Worm (Caenorhabditis elegans) whole organism, young adult: ENCODE measurements around the gene C35D10.10.

Experiments used
- B0261.1 ChIP-seq: sonication (generic microtip); optimal IDR thresholded peaks from 2 replicates; lab custom pipeline; 2016; ENCODE audit warnings: mild to moderate bottlenecking, missing genetic modification characterization, moderate library complexity, missing compliant biosample characterization
- C06A6.2 ChIP-seq: fragments of 200-800 bp; sonication (Bioruptor generic); conservative IDR thresholded peaks from 2 replicates; pipeline ENCODE4 v1.3.6; 2022; ENCODE audit warnings: missing genetic modification characterization, missing compliant biosample characterization
- F22D6.2 ChIP-seq: sonication (generic microtip); optimal IDR thresholded peaks from 2 replicates; lab custom pipeline; 2016; ENCODE audit warnings: mild to moderate bottlenecking, missing genetic modification characterization, missing compliant biosample characterization
- F37B4.10 ChIP-seq: fragments of 200-800 bp; sonication (Bioruptor generic); IDR thresholded peaks from 2 replicates; pipeline ENCODE4 v1.3.6; 2022; ENCODE audit warnings: missing genetic modification characterization, missing compliant biosample characterization
- F57A8.1 ChIP-seq: fragments of 200-800 bp; sonication (Bioruptor generic); optimal IDR thresholded peaks from 2 replicates; lab custom pipeline; 2018; ENCODE audit warnings: mild to moderate bottlenecking, missing genetic modification characterization, moderate library complexity, missing compliant biosample characterization
- K12H6.12 ChIP-seq: fragments of 200-800 bp; sonication (Bioruptor generic); optimal IDR thresholded peaks from 2 replicates; lab custom pipeline; 2018; ENCODE audit warnings: mild to moderate bottlenecking, missing genetic modification characterization, missing compliant biosample characterization
- Y53F4B.3 ChIP-seq: fragments of 200-800 bp; sonication (Bioruptor generic); IDR thresholded peaks from 2 replicates; pipeline ENCODE4 v1.3.6; 2022; ENCODE audit warnings: missing genetic modification reagents, missing genetic modification characterization, missing compliant biosample characterization
- Y53G8AR.9 ChIP-seq: fragments of 200-800 bp; sonication (Bioruptor generic); conservative IDR thresholded peaks from 2 replicates; pipeline ENCODE4 v1.3.6; 2022; ENCODE audit warnings: missing genetic modification reagents, missing genetic modification characterization, missing compliant biosample characterization
- Y56A3A.18 ChIP-seq: fragments of 200-800 bp; sonication (Bioruptor generic); IDR thresholded peaks from 2 replicates; pipeline ENCODE4 v1.3.6; 2022; ENCODE audit warnings: missing genetic modification reagents, missing genetic modification characterization, missing compliant biosample characterization
- Y67H2A.10 ChIP-seq: fragments of 200-800 bp; sonication (Bioruptor generic); conservative IDR thresholded peaks from 2 replicates; pipeline ENCODE4 v1.3.6; 2022; ENCODE audit warnings: missing genetic modification reagents, missing genetic modification characterization, missing compliant biosample characterization
- ama-1 ChIP-seq, 3 experiments: fragments of 150-350 bp in 1 of 3; sonication (generic microtip) in 2 of 3; optimal IDR thresholded peaks; 2 replicates each; lab custom pipeline; 2014 to 2018; ENCODE audit warnings: missing biosample characterization in 2 of 3, missing genetic modification characterization in 2 of 3, missing genetic modification reagents in 2 of 3
- aptf-2 ChIP-seq: fragments of 200-800 bp; sonication (Bioruptor generic); conservative IDR thresholded peaks from 2 replicates; pipeline ENCODE4 v1.3.6; 2022; ENCODE audit warnings: missing genetic modification reagents, missing genetic modification characterization, missing compliant biosample characterization
- attf-3 ChIP-seq: fragments of 200-800 bp; sonication (Bioruptor generic); conservative IDR thresholded peaks from 2 replicates; pipeline ENCODE4 v1.3.6; 2022; ENCODE audit warnings: missing genetic modification reagents, missing genetic modification characterization, missing compliant biosample characterization
- attf-5 ChIP-seq: fragments of 200-800 bp; sonication (Bioruptor generic); optimal IDR thresholded peaks from 2 replicates; lab custom pipeline; 2018; ENCODE audit warnings: mild to moderate bottlenecking, missing genetic modification characterization, missing compliant biosample characterization
- attf-6 ChIP-seq: fragments of 200-800 bp; sonication (Bioruptor generic); IDR thresholded peaks from 2 replicates; pipeline ENCODE4 v1.3.6; 2022; ENCODE audit warnings: missing genetic modification reagents, missing genetic modification characterization, missing compliant biosample characterization
- bed-1 ChIP-seq: fragments of 200-800 bp; sonication (Bioruptor generic); IDR thresholded peaks from 2 replicates; pipeline ENCODE4 v1.3.6; 2022; ENCODE audit warnings: missing genetic modification reagents, missing genetic modification characterization, missing compliant biosample characterization
- cebp-2 ChIP-seq: fragments of 200-800 bp; sonication (Bioruptor generic); IDR thresholded peaks from 2 replicates; pipeline ENCODE4 v1.3.6; 2022; ENCODE audit warnings: missing genetic modification characterization, missing compliant biosample characterization
- ceh-27 ChIP-seq: fragments of 200-800 bp; sonication (Bioruptor generic); optimal IDR thresholded peaks from 2 replicates; lab custom pipeline; 2018; ENCODE audit warnings: mild to moderate bottlenecking, missing genetic modification characterization, moderate library complexity, missing compliant biosample characterization
- ceh-58 ChIP-seq: fragments of 200-800 bp; sonication (Bioruptor generic); IDR thresholded peaks from 2 replicates; pipeline ENCODE4 v1.3.6; 2022; ENCODE audit warnings: missing genetic modification characterization, missing compliant biosample characterization
- egl-18 ChIP-seq: fragments of 200-800 bp; sonication (Bioruptor generic); IDR thresholded peaks from 2 replicates; pipeline ENCODE4 v1.3.6; 2022; ENCODE audit warnings: missing genetic modification reagents, missing genetic modification characterization, missing compliant biosample characterization
- egl-44 ChIP-seq: fragments of 200-800 bp; sonication (Bioruptor generic); IDR thresholded peaks from 2 replicates; pipeline ENCODE4 v1.3.6; 2022; ENCODE audit warnings: missing genetic modification reagents, missing genetic modification characterization, missing compliant biosample characterization
- ets-4 ChIP-seq: fragments of 200-800 bp; sonication (Bioruptor generic); optimal IDR thresholded peaks from 2 replicates; lab custom pipeline; 2018; ENCODE audit warnings: mild to moderate bottlenecking, missing genetic modification characterization, missing compliant biosample characterization
- hmg-20 ChIP-seq: fragments of 200-800 bp; sonication (Bioruptor generic); IDR thresholded peaks from 2 replicates; pipeline ENCODE4 v1.3.6; 2022; ENCODE audit warnings: missing genetic modification reagents, missing genetic modification characterization, missing compliant biosample characterization
- lag-1 ChIP-seq: fragments of 200-800 bp; sonication (Bioruptor generic); IDR thresholded peaks from 2 replicates; pipeline ENCODE4 v1.3.6; 2022; ENCODE audit warnings: missing genetic modification reagents, missing genetic modification characterization, missing compliant biosample characterization
- madf-10 ChIP-seq: sonication (generic microtip); optimal IDR thresholded peaks from 2 replicates; lab custom pipeline; 2016; ENCODE audit warnings: mild to moderate bottlenecking, missing genetic modification characterization, missing compliant biosample characterization
- madf-3 ChIP-seq: fragments of 200-800 bp; sonication (Bioruptor generic); IDR thresholded peaks from 2 replicates; pipeline ENCODE4 v1.3.6; 2022; ENCODE audit warnings: missing genetic modification reagents, missing genetic modification characterization, missing compliant biosample characterization
- mel-28 ChIP-seq: sonication (generic microtip); optimal IDR thresholded peaks from 2 replicates; lab custom pipeline; 2016; ENCODE audit warnings: borderline replicate concordance, mild to moderate bottlenecking, missing genetic modification characterization, missing compliant biosample characterization
- nfya-1 ChIP-seq: sonication (generic microtip); optimal IDR thresholded peaks from 2 replicates; lab custom pipeline; 2017; ENCODE audit warnings: antibody characterized with exemption, missing compliant biosample characterization, missing genetic modification characterization, borderline replicate concordance; ENCODE audit not compliant: insufficient read depth
- nhr-179 ChIP-seq: sonication (generic microtip); optimal IDR thresholded peaks from 2 replicates; lab custom pipeline; 2016; ENCODE audit warnings: mild to moderate bottlenecking, missing genetic modification characterization, missing compliant biosample characterization
- nhr-80 ChIP-seq: sonication (generic microtip); optimal IDR thresholded peaks from 2 replicates; lab custom pipeline; 2016; ENCODE audit warnings: missing genetic modification characterization, missing compliant biosample characterization
- pbrm-1 ChIP-seq: fragments of 200-800 bp; sonication (Bioruptor generic); IDR thresholded peaks from 2 replicates; pipeline ENCODE4 v1.3.6; 2022; ENCODE audit warnings: missing genetic modification reagents, missing genetic modification characterization, missing compliant biosample characterization
- rec-8 ChIP-seq, 2 experiments: sonication (generic microtip); optimal IDR thresholded peaks; 2 replicates each; lab custom pipeline; 2016; ENCODE audit warnings: mild to moderate bottlenecking in 2 of 2, missing genetic modification characterization in 2 of 2, missing genetic modification reagents in 2 of 2, missing genotype in 2 of 2, missing biosample characterization in 1 of 2, missing compliant biosample characterization in 1 of 2, moderate library complexity in 1 of 2
- repo-1 ChIP-seq: sonication (generic microtip); optimal IDR thresholded peaks from 2 replicates; lab custom pipeline; 2017; ENCODE audit warnings: mild to moderate bottlenecking, missing genetic modification characterization, missing compliant biosample characterization
- snpc-1.1 ChIP-seq: sonication (generic microtip); optimal IDR thresholded peaks from 2 replicates; lab custom pipeline; 2017; ENCODE audit warnings: missing genetic modification characterization, mild to moderate bottlenecking, missing compliant biosample characterization, antibody characterized with exemption, moderate library complexity, missing genotype, missing genetic modification reagents; ENCODE audit not compliant: insufficient read depth
- snpc-4 ChIP-seq, 5 experiments: fragments of 150-350 bp in 1 of 5; sonication (generic microtip) in 4 of 5; optimal IDR thresholded peaks; 2 replicates each; lab custom pipeline; 2014 to 2018; ENCODE audit warnings: missing genetic modification characterization in 5 of 5, missing biosample characterization in 3 of 5, antibody characterized with exemption in 2 of 5, mild to moderate bottlenecking in 2 of 5, missing compliant biosample characterization in 2 of 5, missing genotype in 2 of 5, moderate library complexity in 2 of 5, missing genetic modification reagents in 1 of 5
- somi-1 ChIP-seq: fragments of 200-800 bp; sonication (Bioruptor generic); optimal IDR thresholded peaks from 2 replicates; lab custom pipeline; 2018; ENCODE audit warnings: mild to moderate bottlenecking, missing genetic modification characterization, missing compliant biosample characterization
- tbp1 ChIP-seq: fragments of 200-800 bp; sonication (Bioruptor generic); optimal IDR thresholded peaks from 2 replicates; lab custom pipeline; 2018; ENCODE audit warnings: mild to moderate bottlenecking, missing genetic modification characterization, missing compliant biosample characterization
- unc-130 ChIP-seq: sonication (generic microtip); optimal IDR thresholded peaks from 2 replicates; lab custom pipeline; 2016; ENCODE audit warnings: missing genetic modification reagents, missing genetic modification characterization, missing compliant biosample characterization
- xnd-1 ChIP-seq: sonication (generic microtip); optimal IDR thresholded peaks from 2 replicates; lab custom pipeline; 2016; ENCODE audit warnings: missing genotype, missing genetic modification reagents, missing genetic modification characterization, missing compliant biosample characterization
- zim-3 ChIP-seq: sonication (generic microtip); optimal IDR thresholded peaks from 2 replicates; lab custom pipeline; 2017; ENCODE audit warnings: mild to moderate bottlenecking, missing genetic modification characterization, moderate library complexity, missing compliant biosample characterization
- ztf-22 ChIP-seq: fragments of 200-800 bp; sonication (Bioruptor generic); optimal IDR thresholded peaks from 2 replicates; lab custom pipeline; 2018; ENCODE audit warnings: mild to moderate bottlenecking, missing genetic modification characterization, moderate library complexity, missing compliant biosample characterization
- ztf-25 ChIP-seq: fragments of 200-800 bp; sonication (Bioruptor generic); IDR thresholded peaks from 2 replicates; pipeline ENCODE4 v1.3.6; 2022; ENCODE audit warnings: missing genetic modification reagents, missing genetic modification characterization, missing compliant biosample characterization

Gene C35D10.10

DNA sequence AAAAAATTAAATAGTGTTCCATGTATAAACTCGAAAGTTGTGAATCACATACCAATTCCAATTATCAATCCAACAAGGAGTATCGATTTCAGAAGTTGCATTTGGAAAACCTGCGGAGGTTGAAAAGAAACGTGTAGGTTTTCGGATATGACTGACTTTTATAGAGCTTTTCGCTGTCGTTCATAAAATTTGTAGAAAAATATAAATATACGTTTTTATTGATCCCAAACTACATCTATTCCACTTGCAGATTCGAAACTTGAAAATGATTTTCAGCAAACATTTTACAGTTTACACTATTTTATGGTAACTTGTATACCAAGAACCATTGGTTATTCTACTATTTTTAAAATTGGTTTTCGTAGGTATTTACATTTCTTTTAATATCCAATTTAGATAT, 19.4 kb downstream of the C35D10.10 start, which contains the start of gene clec-156:
clec-156 (minus strand) TSS at position 101 of the 400 bp plus-strand sequence.
- TF ChIP-seq ceh-27 = no peak

DNA sequence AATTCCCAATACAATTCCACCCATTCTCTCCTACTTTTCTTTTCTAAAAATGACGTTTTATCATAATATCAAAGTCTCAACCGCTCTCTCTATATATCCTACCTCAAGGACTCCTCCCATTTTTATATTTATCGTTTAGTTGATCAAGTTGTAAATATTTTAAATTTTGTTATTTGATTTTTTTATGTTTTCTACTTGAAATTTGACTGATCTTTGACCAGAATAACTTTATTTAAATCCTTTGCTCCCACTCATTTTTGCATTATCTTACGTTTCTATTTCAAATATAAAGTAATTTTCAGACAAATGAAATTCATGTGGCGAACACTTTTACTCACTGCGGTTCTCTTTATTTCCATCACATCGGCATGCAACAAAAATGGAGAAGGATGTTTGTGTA, 24.2 kb downstream of the C35D10.10 start, which contains the start of the genes acbp-7 and F26A1.19:
acbp-7 (plus strand) TSS at position 301 of the 400 bp plus-strand sequence.
F26A1.19 (plus strand) TSS at position 303 of the 400 bp plus-strand sequence.
- TF ChIP-seq egl-44 (GFP tag; lab: Robert Waterston, UW) = no peak
- no peak for TF ChIP-seq attf-5 (GFP tag; lab: Kevin White, UChicago)
- no peak for TF ChIP-seq tbp1 (GFP tag; lab: Kevin White, UChicago)
- no peak for TF ChIP-seq attf-3
- no peak for TF ChIP-seq Y56A3A.18
- TF ChIP-seq rec-8 (tag; optimal IDR thresholded peaks at IDR 0.05; lab: Kevin White, UChicago) = no peak
- no peak for TF ChIP-seq Y67H2A.10
- no peak for TF ChIP-seq B0261.1 (tag; lab: Kevin White, UChicago)
- no peak for TF ChIP-seq ama-1 (optimal IDR thresholded peaks at IDR 0.05; lab: Kevin White, UChicago)
- no peak for TF ChIP-seq ama-1 (GFP tag; optimal IDR thresholded peaks at IDR 0.05; lab: Kevin White, UChicago)
- TF ChIP-seq snpc-1.1 (tag; lab: Kevin White, UChicago) = no peak
- no peak for TF ChIP-seq lag-1

DNA sequence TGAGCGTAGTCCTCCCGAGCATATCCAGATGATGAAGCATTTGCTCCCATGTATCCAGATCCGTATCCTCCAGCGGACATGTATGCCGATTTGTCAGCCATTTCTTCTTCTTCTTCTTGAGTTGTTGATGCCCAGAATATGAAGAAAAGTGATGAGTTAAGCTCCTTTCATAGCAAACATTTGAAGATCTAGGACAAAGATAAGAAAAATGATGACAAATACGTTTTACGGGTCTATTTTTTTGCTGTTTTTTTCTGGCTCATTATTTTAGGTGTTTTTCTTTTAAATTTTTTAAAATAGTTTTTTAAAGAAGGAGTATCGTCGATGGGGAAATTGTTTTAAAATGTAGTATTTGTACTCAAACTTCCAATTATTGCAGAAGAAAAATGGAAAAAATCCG, 31.4 kb downstream of the C35D10.10 start, which contains the start of gene nspd-9:
nspd-9 (minus strand) TSS at position 101 of the 400 bp plus-strand sequence.
- no peak for TF ChIP-seq ets-4 (GFP tag; lab: Kevin White, UChicago)
- no peak for TF ChIP-seq madf-10 (tag; lab: Kevin White, UChicago)
- TF ChIP-seq ztf-25 (GFP tag; lab: Robert Waterston, UW) = no peak
- no peak for TF ChIP-seq hmg-20 (GFP tag; lab: Robert Waterston, UW)
- TF ChIP-seq F57A8.1 (GFP tag; lab: Kevin White, UChicago) = no peak
- no peak for TF ChIP-seq Y53G8AR.9 (GFP tag; lab: Robert Waterston, UW)
- TF ChIP-seq nhr-179 (tag; lab: Kevin White, UChicago) = no peak
- no peak for TF ChIP-seq ztf-22 (GFP tag; lab: Kevin White, UChicago)
- TF ChIP-seq attf-6 (GFP tag; lab: Robert Waterston, UW) = no peak
- TF ChIP-seq cebp-2 = no peak
- no peak for TF ChIP-seq ceh-58 (GFP tag; lab: Robert Waterston, UW)
- TF ChIP-seq pbrm-1 (GFP tag; lab: Robert Waterston, UW) = no peak
- TF ChIP-seq F37B4.10 (GFP tag; lab: Robert Waterston, UW) = no peak
- no peak for TF ChIP-seq F22D6.2
- TF ChIP-seq unc-130 (GFP tag; lab: Kevin White, UChicago) = no peak
- TF ChIP-seq aptf-2 = no peak
- TF ChIP-seq Y53F4B.3 (GFP tag; lab: Robert Waterston, UW) = no peak

DNA sequence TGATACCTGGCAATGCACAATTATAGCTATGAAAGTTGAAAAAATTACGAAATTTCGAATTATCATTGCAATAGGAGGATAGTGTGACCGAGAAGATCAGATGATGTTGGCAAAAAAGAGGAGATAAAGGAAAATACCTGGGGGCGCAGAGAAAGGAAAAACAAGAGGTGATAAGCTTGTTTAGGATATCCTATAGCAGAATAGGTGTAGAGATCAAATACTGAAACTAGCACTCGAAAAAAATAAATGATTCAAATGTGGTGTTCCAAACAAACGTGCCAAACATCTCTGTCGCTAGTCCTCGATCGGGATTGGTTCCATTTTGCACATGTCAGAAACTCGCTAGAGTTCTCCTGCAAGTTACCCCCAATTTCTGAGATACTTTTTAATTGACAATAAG, 32.2 kb downstream of the C35D10.10 start, which contains the start of gene F26A1.9:
F26A1.9 (minus strand) TSS at position 101 of the 400 bp plus-strand sequence.
- TF ChIP-seq F22D6.2 (no peak), aptf-2 (no peak), nhr-80 (tag; lab: Kevin White, UChicago) (no peak), snpc-4 (GFP tag; optimal IDR thresholded peaks at IDR 0.05; lab: Kevin White, UChicago) (no peak), snpc-4 (tag; optimal IDR thresholded peaks at IDR 0.05; lab: Kevin White, UChicago) (no peak)

DNA sequence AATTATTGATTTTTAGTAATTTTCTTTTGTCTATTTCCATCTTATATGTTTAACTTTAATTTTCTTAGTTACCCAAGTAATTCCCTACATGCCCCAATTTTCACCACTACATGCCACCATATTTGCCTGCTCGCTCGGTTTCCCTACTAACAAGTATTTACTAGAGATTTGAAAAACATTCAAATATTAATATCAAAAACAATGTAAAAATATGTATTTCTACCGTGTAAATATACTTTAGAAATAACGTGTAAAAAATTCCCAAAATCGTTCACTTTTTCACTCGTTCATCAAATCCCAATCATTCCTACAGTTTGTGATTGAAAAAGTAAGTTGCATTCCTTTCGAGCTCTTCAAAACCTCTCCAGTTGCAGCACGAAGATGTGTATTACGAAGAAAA, 35.0 kb downstream of the C35D10.10 start, which contains the start of gene F26A1.3:
F26A1.3 (plus strand) TSS at position 301 of the 400 bp plus-strand sequence.
- TF ChIP-seq xnd-1 (tag; lab: Kevin White, UChicago) = no peak
- TF ChIP-seq bed-1 (GFP tag; lab: Robert Waterston, UW) = no peak
- TF ChIP-seq repo-1 (tag; lab: Kevin White, UChicago) = no peak
- TF ChIP-seq mel-28 (tag; lab: Kevin White, UChicago) = no peak
- no peak for TF ChIP-seq egl-18
- no peak for TF ChIP-seq somi-1
- TF ChIP-seq C06A6.2 = no peak
- TF ChIP-seq zim-3 (tag; lab: Kevin White, UChicago) = no peak
- no peak for TF ChIP-seq snpc-4 (GFP tag; optimal IDR thresholded peaks at IDR 0.05; lab: Kevin White, UChicago)
- TF ChIP-seq snpc-4 (tag; optimal IDR thresholded peaks at IDR 0.05; lab: Kevin White, UChicago) = no peak
- no peak for TF ChIP-seq nfya-1 (tag; lab: Kevin White, UChicago)
- TF ChIP-seq K12H6.12 (tag; lab: Kevin White, UChicago) = no peak
- no peak for TF ChIP-seq madf-3 (GFP tag; lab: Robert Waterston, UW)
